Fruit fly (Drosophila melanogaster): Measurements from ENCODE around the gene CG31643.
A peak's percentile ranks its signal among the peaks of the same experiment; 100 is the strongest.

Gene CG31643

DNA sequence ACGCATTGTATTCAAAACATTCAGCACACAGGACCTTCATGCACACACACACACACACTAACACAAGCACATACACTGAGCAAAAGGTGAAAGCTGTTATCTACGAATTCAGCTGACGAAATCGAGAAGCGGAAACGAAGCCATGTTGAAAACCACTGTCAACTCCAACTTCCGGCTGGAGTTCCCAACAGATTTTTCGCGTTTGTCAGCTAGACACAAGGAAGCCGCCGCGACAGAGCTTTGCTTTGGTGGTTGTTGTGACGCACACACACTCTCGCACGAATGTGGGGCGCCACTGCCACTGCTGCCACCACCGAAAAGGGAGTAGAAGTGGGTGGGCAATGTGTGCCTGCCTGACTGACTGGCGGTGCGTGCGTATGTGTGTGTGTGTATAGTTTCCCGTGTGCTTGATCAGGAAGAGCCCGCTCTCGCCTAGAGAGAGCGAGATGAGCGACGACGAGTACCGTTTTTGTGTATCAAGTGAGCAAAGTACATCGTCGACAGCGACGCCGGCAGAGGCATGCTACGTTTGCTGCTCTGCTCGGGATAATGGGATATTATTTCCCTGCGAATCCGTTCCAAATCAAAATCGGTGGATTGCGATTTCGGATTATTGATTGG, 40.2 kb upstream of the CG31643 start (continued):
- TF ChIP-seq phol (tag; optimal IDR thresholded peaks at IDR 0.05) (peak; percentile 93), nmo (GFP tag; optimal IDR thresholded peaks at IDR 0.05) (peak; percentile 19), zfh1 (GFP tag; IDR thresholded peaks at IDR 0.05) (peak; percentile 5; the same call in 1 of the 3 replicates), Dip3 (GFP tag; optimal IDR thresholded peaks at IDR 0.05) (peak; percentile 14), fd64A (GFP tag; optimal IDR thresholded peaks at IDR 0.05) (peak; percentile 78), schlank (tag; optimal IDR thresholded peaks at IDR 0.05) (peak; percentile 59), pan (optimal IDR thresholded peaks at IDR 0.05) (no peak), pan (GFP tag; optimal IDR thresholded peaks at IDR 0.05 in 1 of 2, IDR thresholded peaks at IDR 0.05 in 1 of 2) (peak in 1 of 2 experiments; percentile 39), nerfin-2 (GFP tag; IDR thresholded peaks at IDR 0.05; ENCODE audit: partially characterized antibody) (no peak), Optix (GFP tag; IDR thresholded peaks at IDR 0.05) (no peak), Gsc (GFP tag; IDR thresholded peaks at IDR 0.05) (no peak), Dip2 (GFP tag; IDR thresholded peaks at IDR 0.05) (no peak), zen (tag; optimal IDR thresholded peaks at IDR 0.05) (no peak), CG3726 (GFP tag; IDR thresholded peaks at IDR 0.05) (no peak), ac (GFP tag; optimal IDR thresholded peaks at IDR 0.05) (peak; percentile 6), az2 (GFP tag; optimal IDR thresholded peaks at IDR 0.05) (no peak), Mes4 (GFP tag; optimal IDR thresholded peaks at IDR 0.05) (peak; percentile 51), CG6175 (GFP tag; IDR thresholded peaks at IDR 0.05) (0 out of 3 replicates have a peak, but pooled peaks have one; percentile 37), cwo (GFP tag; optimal IDR thresholded peaks at IDR 0.05) (no peak), CG15269 (tag; optimal IDR thresholded peaks at IDR 0.05) (no peak), br (optimal IDR thresholded peaks at IDR 0.05) (no peak), Pdp1 (GFP tag; optimal IDR thresholded peaks at IDR 0.05) (no peak), sob (GFP tag; IDR thresholded peaks at IDR 0.05) (peak; percentile 42; the same call in 1 of the 2 replicates), unc-4 (GFP tag; IDR thresholded peaks at IDR 0.05; ENCODE audit: partially characterized antibody) (no peak), dm (GFP tag; optimal IDR thresholded peaks at IDR 0.05) (no peak), chm (GFP tag; IDR thresholded peaks at IDR 0.05) (peak; percentile 49; the same call in 1 of the 2 replicates), CG11560 (tag; IDR thresholded peaks at IDR 0.05) (no peak), CG15601 (tag; optimal IDR thresholded peaks at IDR 0.05) (peak; percentile 66), scrt (GFP tag; optimal IDR thresholded peaks at IDR 0.05) (peak; percentile 70), CG9932 (GFP tag; IDR thresholded peaks at IDR 0.05) (no peak), CG4424 (GFP tag; optimal IDR thresholded peaks at IDR 0.05) (no peak), emc (GFP tag; optimal IDR thresholded peaks at IDR 0.05) (no peak), H2.0 (GFP tag; IDR thresholded peaks at IDR 0.05) (no peak), trh (GFP tag; optimal IDR thresholded peaks at IDR 0.05) (no peak), CrebB (tag; optimal IDR thresholded peaks at IDR 0.05) (peak; percentile 48), CG12769 (tag; optimal IDR thresholded peaks at IDR 0.05) (no peak), cad (GFP tag; optimal IDR thresholded peaks at IDR 0.05) (no peak), wor (GFP tag; IDR thresholded peaks at IDR 0.05) (no peak), Abd-B (GFP tag; optimal IDR thresholded peaks at IDR 0.05) (no peak), CG3838 (GFP tag; optimal IDR thresholded peaks at IDR 0.05) (no peak), GATAe (GFP tag; conservative IDR thresholded peaks at IDR 0.05) (no peak), Gug (GFP tag; IDR thresholded peaks at IDR 0.05) (no peak), dysf (GFP tag; IDR thresholded peaks at IDR 0.05) (peak; percentile 25; the same call in 1 of the 3 replicates), dati (GFP tag; IDR thresholded peaks at IDR 0.05) (no peak), lmd (GFP tag; IDR thresholded peaks at IDR 0.05) (no peak), cg (GFP tag; optimal IDR thresholded peaks at IDR 0.05) (peak; percentile 63), CG9215 (GFP tag; IDR thresholded peaks at IDR 0.05) (no peak), CG1792 (GFP tag; optimal IDR thresholded peaks at IDR 0.05) (peak; percentile 16), ham (GFP tag; IDR thresholded peaks at IDR 0.05) (no peak), sens (GFP tag) (peak; percentile 81), pb (GFP tag; optimal IDR thresholded peaks at IDR 0.05) (peak; percentile 46), CG18619 (GFP tag; optimal IDR thresholded peaks at IDR 0.05) (peak; percentile 57)

All from whole organism, embryonic.